Fruit fly (Drosophila melanogaster) whole organism: ENCODE results near the gene CG15754.

ENCODE experiments used
- CG8478 ChIP-seq: fragments of >200 bp; optimal IDR thresholded peaks from 2 replicates; lab custom pipeline; 2018; ENCODE audit warnings: inconsistent platforms
- pan ChIP-seq: fragments of >200 bp; optimal IDR thresholded peaks from 2 replicates; lab custom pipeline; 2017
- psq ChIP-seq: fragments of >200 bp; optimal IDR thresholded peaks from 2 replicates; lab custom pipeline; 2017

DNA sequence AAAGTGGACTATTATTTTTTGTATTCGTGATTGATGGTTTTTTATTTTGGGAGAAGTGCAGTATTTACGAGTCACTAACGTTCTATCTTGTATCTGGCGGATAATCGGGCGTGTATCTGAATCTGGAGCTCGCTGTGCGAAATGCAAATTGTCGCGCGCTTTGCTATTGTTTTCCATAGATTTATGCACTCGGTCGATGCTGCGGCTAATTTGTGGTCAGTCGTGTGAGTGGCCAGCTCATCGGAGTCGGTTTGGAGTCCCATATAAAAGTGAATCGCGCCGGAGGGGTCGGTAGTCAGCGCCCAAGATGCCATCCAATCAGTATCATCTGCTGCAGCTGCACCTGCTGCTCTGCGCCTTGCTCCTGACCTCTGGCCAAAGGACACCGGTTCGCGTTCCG, at the start of gene CG15754:
- TF ChIP-seq psq (lab: Kevin White, UChicago) (no peak), CG8478 (lab: Kevin White, UChicago) (no peak), pan (lab: Kevin White, UChicago) (no peak)
